Fruit fly (Drosophila melanogaster) whole organism, embryonic: ENCODE measurements around the gene sbr.

Source experiments
- BEAF-32 ChIP-seq: fragments of 200-800 bp; sonication (Bioruptor generic); optimal IDR thresholded peaks from 3 replicates; lab custom pipeline; 2017; ENCODE audit warnings: missing biosample characterization, missing genetic modification characterization, mild to moderate bottlenecking, moderate library complexity, missing genetic modification reagents
- BtbVII ChIP-seq: fragments of 200-800 bp; sonication (Bioruptor generic); optimal IDR thresholded peaks from 3 replicates; lab custom pipeline; 2017; ENCODE audit warnings: missing biosample characterization, mild to moderate bottlenecking, missing genetic modification characterization
- CG11723 ChIP-seq: fragments of 200-800 bp; sonication (Bioruptor generic); optimal IDR thresholded peaks from 2 replicates; lab custom pipeline; 2017; ENCODE audit warnings: missing biosample characterization, mild to moderate bottlenecking, missing genetic modification characterization
- CG12071 ChIP-seq: fragments of 200-800 bp; sonication (Bioruptor generic); optimal IDR thresholded peaks from 3 replicates; lab custom pipeline; 2018; ENCODE audit warnings: missing biosample characterization, mild to moderate bottlenecking, missing genetic modification characterization
- CG12769 ChIP-seq: fragments of 200-800 bp; sonication (Bioruptor generic); optimal IDR thresholded peaks from 2 replicates; lab custom pipeline; 2019; ENCODE audit warnings: missing biosample characterization, mild to moderate bottlenecking, missing genetic modification characterization, moderate library complexity
- CG13775 ChIP-seq: fragments of 200-800 bp; sonication (Bioruptor generic); optimal IDR thresholded peaks from 3 replicates; lab custom pipeline; 2017; ENCODE audit warnings: missing biosample characterization, mild to moderate bottlenecking, missing genetic modification characterization
- CG13894 ChIP-seq: fragments of 200-800 bp; sonication (Bioruptor generic); optimal IDR thresholded peaks from 3 replicates; lab custom pipeline; 2018; ENCODE audit warnings: missing biosample characterization, mild to moderate bottlenecking, missing genetic modification characterization, moderate library complexity
- CG1647 ChIP-seq: fragments of 200-800 bp; sonication (Bioruptor generic); optimal IDR thresholded peaks from 3 replicates; lab custom pipeline; 2016; ENCODE audit warnings: missing biosample characterization, missing genetic modification characterization
- CG16815 ChIP-seq: fragments of 200-800 bp; sonication (Bioruptor generic); optimal IDR thresholded peaks from 3 replicates; lab custom pipeline; 2017; ENCODE audit warnings: missing biosample characterization, mild to moderate bottlenecking, missing genetic modification characterization
- CG18011 ChIP-seq: fragments of 200-800 bp; sonication (Bioruptor generic); optimal IDR thresholded peaks from 2 replicates; lab custom pipeline; 2017; ENCODE audit warnings: missing biosample characterization, missing genetic modification characterization, mild to moderate bottlenecking, moderate library complexity, missing genotype
- CG2199 ChIP-seq: fragments of 200-800 bp; sonication (Bioruptor generic); IDR thresholded peaks from 3 replicates; pipeline ENCODE4 v1.3.6; 2022; ENCODE audit warnings: missing biosample characterization, missing genetic modification characterization
- CG33213 ChIP-seq: fragments of 200-800 bp; sonication (Bioruptor generic); optimal IDR thresholded peaks from 3 replicates; lab custom pipeline; 2016; ENCODE audit warnings: missing biosample characterization, missing genetic modification characterization
- CG4282 ChIP-seq: fragments of 200-800 bp; sonication (Bioruptor generic); optimal IDR thresholded peaks from 2 replicates; lab custom pipeline; 2016; ENCODE audit warnings: missing biosample characterization, missing genetic modification characterization
- CG4617 ChIP-seq: fragments of 200-800 bp; sonication (Bioruptor generic); optimal IDR thresholded peaks from 3 replicates; lab custom pipeline; 2016; ENCODE audit warnings: missing biosample characterization, missing genetic modification characterization, borderline replicate concordance
- CG4854 ChIP-seq: fragments of 200-800 bp; sonication (Bioruptor generic); optimal IDR thresholded peaks from 2 replicates; lab custom pipeline; 2016; ENCODE audit warnings: missing biosample characterization, missing genetic modification characterization, inconsistent platforms
- CG6654 ChIP-seq: fragments of 200-800 bp; sonication (Bioruptor generic); optimal IDR thresholded peaks from 2 replicates; lab custom pipeline; 2017; ENCODE audit warnings: missing biosample characterization, mild to moderate bottlenecking, missing genetic modification characterization
- CG6813 ChIP-seq: fragments of 200-800 bp; sonication (Bioruptor generic); optimal IDR thresholded peaks from 2 replicates; lab custom pipeline; 2017; ENCODE audit warnings: missing biosample characterization, missing genetic modification characterization, mild to moderate bottlenecking, moderate library complexity, missing genetic modification reagents
- CG8765 ChIP-seq: fragments of 200-800 bp; sonication (Bioruptor generic); IDR thresholded peaks from 2 replicates; pipeline ENCODE4 v1.3.6; 2022; ENCODE audit warnings: missing biosample characterization, missing genetic modification characterization
- CG8944 ChIP-seq: fragments of 200-800 bp; sonication (Bioruptor generic); optimal IDR thresholded peaks from 3 replicates; lab custom pipeline; 2016; ENCODE audit warnings: missing biosample characterization, missing genetic modification characterization
- Camta ChIP-seq: fragments of 200-800 bp; sonication (Bioruptor generic); optimal IDR thresholded peaks from 2 replicates; lab custom pipeline; 2016; ENCODE audit warnings: missing biosample characterization, missing genetic modification characterization
- D ChIP-seq, 2 experiments: fragments of 200-800 bp in 1 of 2; fragments of >200 bp in 1 of 2; sonication (Bioruptor generic) in 1 of 2; optimal IDR thresholded peaks; 2 replicates in 1 of 2; 3 replicates in 1 of 2; lab custom pipeline; 2017; ENCODE audit warnings: mild to moderate bottlenecking in 1 of 2, missing biosample characterization in 1 of 2, missing genetic modification characterization in 1 of 2, missing genetic modification reagents in 1 of 2
- Dbx ChIP-seq: fragments of 200-800 bp; sonication (Bioruptor generic); IDR thresholded peaks from 3 replicates; pipeline ENCODE4 v1.3.6; 2022; ENCODE audit warnings: missing biosample characterization, missing genetic modification characterization
- Ets97D ChIP-seq: fragments of 200-800 bp; sonication (Bioruptor generic); optimal IDR thresholded peaks from 3 replicates; lab custom pipeline; 2016; ENCODE audit warnings: missing biosample characterization, missing genetic modification characterization
- HLHmδ ChIP-seq: fragments of 200-800 bp; sonication (Bioruptor generic); optimal IDR thresholded peaks from 2 replicates; lab custom pipeline; 2018; ENCODE audit warnings: missing biosample characterization, mild to moderate bottlenecking, missing genetic modification characterization, moderate library complexity
- Hr78 ChIP-seq, 2 experiments: fragments of 200-800 bp in 1 of 2; fragments of >200 bp in 1 of 2; sonication (Bioruptor generic) in 1 of 2; optimal IDR thresholded peaks; 2 replicates each; lab custom pipeline; 2017 to 2019; ENCODE audit warnings: missing biosample characterization in 2 of 2, missing genetic modification characterization in 2 of 2, mild to moderate bottlenecking in 1 of 2, moderate library complexity in 1 of 2
- Hsf ChIP-seq: fragments of 200-800 bp; sonication (Bioruptor generic); optimal IDR thresholded peaks from 3 replicates; lab custom pipeline; 2016; ENCODE audit warnings: missing biosample characterization, missing genetic modification characterization
- Jarid2 ChIP-seq: fragments of 200-800 bp; sonication (Bioruptor generic); optimal IDR thresholded peaks from 3 replicates; lab custom pipeline; 2017; ENCODE audit warnings: mild to moderate bottlenecking, missing biosample characterization, missing genetic modification reagents, missing genetic modification characterization
- MESR4 ChIP-seq: fragments of 200-800 bp; sonication (Bioruptor generic); optimal IDR thresholded peaks from 2 replicates; lab custom pipeline; 2018; ENCODE audit warnings: missing biosample characterization, mild to moderate bottlenecking, missing genetic modification characterization, moderate library complexity
- Max ChIP-seq: fragments of 200-800 bp; sonication (Bioruptor generic); optimal IDR thresholded peaks from 2 replicates; lab custom pipeline; 2016; ENCODE audit warnings: missing biosample characterization, mild to moderate bottlenecking, missing genetic modification characterization
- Nf-YB ChIP-seq: fragments of 200-800 bp; sonication (Bioruptor generic); optimal IDR thresholded peaks from 3 replicates; lab custom pipeline; 2019; ENCODE audit warnings: missing biosample characterization, mild to moderate bottlenecking, missing genetic modification characterization, moderate library complexity
- Oaz ChIP-seq: fragments of 200-800 bp; sonication (Bioruptor generic); IDR thresholded peaks from 2 replicates; pipeline ENCODE4 v1.3.6; 2022; ENCODE audit warnings: missing biosample characterization, missing genetic modification characterization
- bab2 ChIP-seq: fragments of 200-800 bp; sonication (Bioruptor generic); optimal IDR thresholded peaks from 2 replicates; lab custom pipeline; 2016; ENCODE audit warnings: missing biosample characterization, missing genetic modification characterization
- bowl ChIP-seq: fragments of 200-800 bp; sonication (Bioruptor generic); IDR thresholded peaks from 2 replicates; pipeline ENCODE4 v1.3.6; 2022; ENCODE audit warnings: missing biosample characterization, missing genetic modification characterization
- bsh ChIP-seq, 2 experiments: fragments of 200-800 bp; sonication (Bioruptor generic); optimal IDR thresholded peaks; 2 replicates each; lab custom pipeline; 2017 to 2018; ENCODE audit warnings: mild to moderate bottlenecking in 2 of 2, missing biosample characterization in 2 of 2, missing genetic modification characterization in 2 of 2, moderate library complexity in 1 of 2
- btn ChIP-seq: fragments of 200-800 bp; sonication (Bioruptor generic); optimal IDR thresholded peaks from 2 replicates; lab custom pipeline; 2016; ENCODE audit warnings: missing biosample characterization, missing genetic modification characterization
- chinmo ChIP-seq: fragments of 200-800 bp; sonication (Bioruptor generic); IDR thresholded peaks from 4 replicates; pipeline ENCODE4 v1.3.6; 2022; ENCODE audit warnings: missing biosample characterization, missing genetic modification characterization; ENCODE audit not compliant: partially characterized antibody
- ci ChIP-seq: fragments of 200-800 bp; sonication (Bioruptor generic); IDR thresholded peaks from 3 replicates; pipeline ENCODE4 v1.3.6; 2022; ENCODE audit warnings: missing biosample characterization, missing genetic modification characterization
- emc ChIP-seq: fragments of 200-800 bp; sonication (Bioruptor generic); optimal IDR thresholded peaks from 2 replicates; lab custom pipeline; 2016; ENCODE audit warnings: missing biosample characterization, missing genetic modification characterization
- hbn ChIP-seq: fragments of 200-800 bp; sonication (Bioruptor generic); IDR thresholded peaks from 2 replicates; pipeline ENCODE4 v1.3.6; 2022; ENCODE audit warnings: missing biosample characterization, missing genetic modification characterization; ENCODE audit not compliant: partially characterized antibody
- klu ChIP-seq: fragments of 200-800 bp; sonication (Bioruptor generic); IDR thresholded peaks from 2 replicates; pipeline ENCODE4 v1.3.6; 2022; ENCODE audit warnings: missing biosample characterization, missing genetic modification characterization
- lmd ChIP-seq: fragments of 200-800 bp; sonication (Bioruptor generic); IDR thresholded peaks from 2 replicates; pipeline ENCODE4 v1.3.6; 2022; ENCODE audit warnings: missing biosample characterization, missing genetic modification characterization
- mam ChIP-seq: fragments of 200-800 bp; sonication (Bioruptor generic); optimal IDR thresholded peaks from 3 replicates; lab custom pipeline; 2016; ENCODE audit warnings: missing biosample characterization, missing genetic modification characterization
- mirr ChIP-seq: fragments of 200-800 bp; sonication (Bioruptor generic); optimal IDR thresholded peaks from 3 replicates; lab custom pipeline; 2018; ENCODE audit warnings: missing biosample characterization, mild to moderate bottlenecking, missing genetic modification characterization
- oc ChIP-seq: fragments of 200-800 bp; sonication (Bioruptor generic); optimal IDR thresholded peaks from 2 replicates; lab custom pipeline; 2018; ENCODE audit warnings: missing biosample characterization, mild to moderate bottlenecking, missing genetic modification characterization, moderate library complexity
- phol ChIP-seq: fragments of 200-800 bp; sonication (Bioruptor generic); optimal IDR thresholded peaks from 3 replicates; lab custom pipeline; 2018; ENCODE audit warnings: missing biosample characterization, mild to moderate bottlenecking, missing genetic modification characterization, moderate library complexity
- pita ChIP-seq: fragments of 200-800 bp; sonication (Bioruptor generic); optimal IDR thresholded peaks from 2 replicates; lab custom pipeline; 2017; ENCODE audit warnings: missing biosample characterization, mild to moderate bottlenecking, missing genetic modification characterization
- scrt ChIP-seq: fragments of 200-800 bp; sonication (Bioruptor generic); optimal IDR thresholded peaks from 2 replicates; lab custom pipeline; 2018; ENCODE audit warnings: missing biosample characterization, mild to moderate bottlenecking, missing genetic modification characterization, moderate library complexity
- sens-2 ChIP-seq: fragments of 200-800 bp; sonication (Bioruptor generic); IDR thresholded peaks from 2 replicates; pipeline ENCODE4 v1.3.6; 2022; ENCODE audit warnings: missing biosample characterization, missing genetic modification characterization

sbr gene

dm6 chrX:10825349-10826129, 21.4 kb downstream of the sbr start (continued):
- TF ChIP-seq CG12769 (peak; percentile 3), ci (GFP tag; lab: Robert Waterston, UW) (peak; percentile 62; the same call in 1 of the 3 replicates), Jarid2 (no peak), bsh (GFP tag; optimal IDR thresholded peaks at IDR 0.05; lab: Kevin White, UChicago) (peak in 1 of 2 experiments; percentile 74), CG18011 (GFP tag; lab: Kevin White, UChicago) (no peak), klu (GFP tag; lab: Robert Waterston, UW) (no peak), BEAF-32 (GFP tag; lab: Kevin White, UChicago) (no peak), CG13894 (tag; lab: Kevin White, UChicago) (no peak), bab2 (GFP tag; lab: Kevin White, UChicago) (peak; percentile 34), Hsf (GFP tag; lab: Kevin White, UChicago) (peak; percentile 18), mam (no peak), Camta (GFP tag; lab: Kevin White, UChicago) (no peak), CG6654 (no peak), CG11723 (GFP tag; lab: Kevin White, UChicago) (no peak), D (optimal IDR thresholded peaks at IDR 0.05; lab: Kevin White, UChicago) (no peak), D (GFP tag; optimal IDR thresholded peaks at IDR 0.05; lab: Kevin White, UChicago) (peak; percentile 54), CG4282 (GFP tag; lab: Kevin White, UChicago) (no peak), CG12071 (GFP tag; lab: Kevin White, UChicago) (no peak), CG8944 (peak; percentile 6), mirr (no peak), Hr78 (GFP tag; optimal IDR thresholded peaks at IDR 0.05; lab: Kevin White, UChicago) (no peak), sens-2 (GFP tag; lab: Robert Waterston, UW) (no peak), oc (tag; lab: Kevin White, UChicago) (peak; percentile 28), Nf-YB (GFP tag; lab: Kevin White, UChicago) (no peak), pita (GFP tag; lab: Kevin White, UChicago) (no peak), BtbVII (GFP tag; lab: Kevin White, UChicago) (no peak), CG4617 (GFP tag; lab: Kevin White, UChicago) (no peak), btn (GFP tag; lab: Kevin White, UChicago) (no peak), CG1647 (no peak), Oaz (GFP tag; lab: Robert Waterston, UW) (no peak), scrt (peak; percentile 17), chinmo (GFP tag; lab: Robert Waterston, UW) (no peak), HLHmδ (GFP tag; lab: Kevin White, UChicago) (no peak), CG16815 (peak; percentile 47), CG33213 (GFP tag; lab: Kevin White, UChicago) (no peak), CG13775 (GFP tag; lab: Kevin White, UChicago) (no peak), emc (GFP tag; lab: Kevin White, UChicago) (no peak), Dbx (GFP tag; lab: Robert Waterston, UW) (no peak), CG8765 (no peak), CG4854 (GFP tag; lab: Kevin White, UChicago) (no peak), MESR4 (GFP tag; lab: Kevin White, UChicago) (no peak), bowl (no peak), lmd (no peak), hbn (GFP tag; lab: Robert Waterston, UW) (no peak), Max (GFP tag; lab: Kevin White, UChicago) (no peak), phol (tag; lab: Kevin White, UChicago) (peak; percentile 60), CG2199 (no peak), CG6813 (GFP tag; lab: Kevin White, UChicago) (no peak), Ets97D (GFP tag; lab: Kevin White, UChicago) (no peak)
